Worm (Caenorhabditis elegans) whole organism, midembryonic: ENCODE measurements around the gene math-8.

Experiments
- T22C8.4 ChIP-seq: fragments of 200-800 bp; sonication (Bioruptor generic); IDR thresholded peaks from 2 replicates; pipeline ENCODE4 v1.3.6; 2022; ENCODE audit warnings: missing genetic modification characterization, missing compliant biosample characterization
- cog-1 ChIP-seq: sonication (generic microtip); optimal IDR thresholded peaks from 2 replicates; lab custom pipeline; 2016; ENCODE audit warnings: missing genetic modification characterization, missing compliant biosample characterization
- flt-1 ChIP-seq: fragments of 200-800 bp; sonication (Bioruptor generic); IDR thresholded peaks from 2 replicates; pipeline ENCODE4 v1.3.6; 2022; ENCODE audit warnings: missing genetic modification characterization, missing compliant biosample characterization
- klf-2 ChIP-seq: fragments of 200-800 bp; sonication (Bioruptor generic); conservative IDR thresholded peaks from 2 replicates; pipeline ENCODE4 v1.3.6; 2022; ENCODE audit warnings: missing genetic modification reagents, missing genetic modification characterization, missing compliant biosample characterization
- med-1 ChIP-seq: sonication (generic microtip); optimal IDR thresholded peaks from 2 replicates; lab custom pipeline; 2017; ENCODE audit warnings: missing genetic modification characterization, mild to moderate bottlenecking, missing compliant biosample characterization, antibody characterized with exemption, missing genetic modification reagents; ENCODE audit not compliant: insufficient read depth
- ref-1 ChIP-seq: fragments of 200-800 bp; sonication (Bioruptor generic); conservative IDR thresholded peaks from 2 replicates; pipeline ENCODE4 v1.3.6; 2022; ENCODE audit warnings: missing genetic modification reagents, missing genetic modification characterization, missing compliant biosample characterization
- tab-1 ChIP-seq: fragments of 200-800 bp; sonication (Bioruptor generic); IDR thresholded peaks from 2 replicates; pipeline ENCODE4 v1.3.6; 2022; ENCODE audit warnings: missing genetic modification characterization, missing compliant biosample characterization
- ztf-23 ChIP-seq: fragments of 200-800 bp; sonication (Bioruptor generic); IDR thresholded peaks from 2 replicates; pipeline ENCODE4 v1.3.6; 2022; ENCODE audit warnings: missing genetic modification reagents, missing genetic modification characterization, missing compliant biosample characterization
- ztf-29 ChIP-seq: fragments of 200-800 bp; sonication (Bioruptor generic); IDR thresholded peaks from 2 replicates; pipeline ENCODE4 v1.3.6; 2022; ENCODE audit warnings: missing genetic modification reagents, missing genetic modification characterization, missing compliant biosample characterization

DNA sequence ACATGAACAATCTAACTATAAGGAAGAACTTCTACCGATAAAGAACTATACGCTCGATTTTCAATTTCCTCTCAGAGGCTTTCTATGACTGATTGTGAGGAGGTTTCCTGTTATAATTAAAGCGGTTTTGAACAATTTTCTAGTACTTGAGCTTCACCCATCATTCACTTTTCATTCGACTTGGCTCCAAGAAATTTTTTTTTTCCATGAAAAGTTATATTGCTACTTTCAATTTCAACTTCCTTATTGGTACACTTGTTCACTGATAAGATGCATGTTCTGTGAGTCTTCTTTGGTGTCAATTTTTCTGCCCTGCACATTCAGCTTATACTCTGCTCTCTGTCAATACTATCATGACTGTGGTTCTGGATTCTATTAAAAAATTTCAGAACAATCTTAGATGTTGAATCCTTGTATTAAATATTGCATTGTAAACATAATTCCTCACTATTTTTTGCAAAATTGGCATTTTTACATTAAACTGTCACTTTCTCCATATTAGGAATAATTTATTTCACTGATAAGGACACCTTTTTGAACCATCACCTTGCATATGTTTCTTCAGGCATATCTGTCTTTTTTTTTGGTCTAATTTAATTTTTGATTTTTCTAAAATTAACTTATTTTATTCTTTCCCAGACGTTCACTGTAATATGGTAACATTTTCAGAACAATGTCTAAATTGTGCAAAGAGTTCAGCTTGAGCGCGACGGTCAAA lies 17.9 kb downstream of the math-8 start, which contains the start of gene math-10:
- TF ChIP-seq ztf-23 (GFP tag; lab: Robert Waterston, UW) (no peak), flt-1 (GFP tag; lab: Robert Waterston, UW) (no peak), klf-2 (no peak), med-1 (no peak), T22C8.4 (GFP tag; lab: Robert Waterston, UW) (no peak), ref-1 (GFP tag; lab: Robert Waterston, UW) (no peak), cog-1 (tag; lab: Kevin White, UChicago) (no peak), tab-1 (GFP tag; lab: Robert Waterston, UW) (no peak), ztf-29 (no peak)
